Worm (Caenorhabditis elegans): ENCODE data around the gene Y57G11B.8.

Y57G11B.8 gene

DNA sequence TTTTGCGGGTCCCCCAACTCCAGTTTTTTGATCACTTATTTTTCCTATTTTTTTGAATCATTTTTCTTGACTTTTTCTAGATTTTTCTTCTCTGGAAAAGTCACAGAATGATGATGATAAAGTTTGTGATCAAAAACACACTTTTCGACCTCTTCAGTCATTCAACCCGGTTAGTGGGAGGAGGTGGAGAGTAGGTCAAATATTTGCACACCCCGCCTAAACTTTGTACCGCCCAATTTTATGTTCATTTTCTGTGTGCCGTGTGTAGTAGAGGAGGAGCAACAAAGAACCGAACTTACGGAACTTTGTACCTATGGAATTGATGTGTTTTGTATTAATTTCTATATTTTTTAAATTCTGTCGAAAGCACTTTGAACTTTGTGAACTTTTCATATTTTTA is 39.0 kb upstream of the Y57G11B.8 start (continued):
- TF ChIP-seq lin-39 (tag; optimal IDR thresholded peaks at IDR 0.05) (no peak), ctbp-1 (GFP tag; IDR thresholded peaks at IDR 0.05) (no peak), dmd-9 (GFP tag; IDR thresholded peaks at IDR 0.05) (no peak), mxl-3 (GFP tag; optimal IDR thresholded peaks at IDR 0.05) (no peak), snpc-4 (tag; optimal IDR thresholded peaks at IDR 0.05) (no peak), php-3 (GFP tag; IDR thresholded peaks at IDR 0.05) (no peak), nhr-11 (tag; optimal IDR thresholded peaks at IDR 0.05) (no peak), vab-7 (GFP tag; IDR thresholded peaks at IDR 0.05) (no peak), lin-1 (GFP tag; IDR thresholded peaks at IDR 0.05) (no peak)

DNA sequence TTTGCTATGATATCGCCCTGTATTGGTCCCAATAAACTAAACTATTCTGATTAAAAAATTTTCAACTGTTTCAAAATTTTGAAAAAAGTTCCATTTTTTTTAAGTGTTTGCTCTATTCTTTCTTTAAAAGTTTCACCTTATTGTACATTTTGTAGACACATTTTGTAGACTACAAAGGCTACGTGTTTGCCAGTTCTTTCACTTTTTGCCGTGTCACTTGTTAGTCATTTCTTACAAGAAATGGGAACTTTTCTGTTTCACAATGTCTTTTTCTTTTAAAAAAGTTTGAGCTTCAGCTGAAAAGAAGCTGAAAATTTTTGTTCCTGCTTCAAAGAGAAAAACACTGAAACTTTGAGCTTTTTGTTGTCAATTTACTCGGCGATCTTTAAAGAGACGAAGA is 38.6 kb upstream of the Y57G11B.8 start:
- TF ChIP-seq daf-16 (GFP tag; optimal IDR thresholded peaks at IDR 0.05) (no peak), daf-16 (tag; optimal IDR thresholded peaks at IDR 0.05) (peak; percentile 2), ceh-32 (tag; optimal IDR thresholded peaks at IDR 0.05; ENCODE audit: poor library complexity) (no peak), nhr-28 (tag; optimal IDR thresholded peaks at IDR 0.05) (peak; percentile 72), aha-1 (tag) (peak; percentile 90), sdz-12 (GFP tag; optimal IDR thresholded peaks at IDR 0.05) (no peak)

DNA sequence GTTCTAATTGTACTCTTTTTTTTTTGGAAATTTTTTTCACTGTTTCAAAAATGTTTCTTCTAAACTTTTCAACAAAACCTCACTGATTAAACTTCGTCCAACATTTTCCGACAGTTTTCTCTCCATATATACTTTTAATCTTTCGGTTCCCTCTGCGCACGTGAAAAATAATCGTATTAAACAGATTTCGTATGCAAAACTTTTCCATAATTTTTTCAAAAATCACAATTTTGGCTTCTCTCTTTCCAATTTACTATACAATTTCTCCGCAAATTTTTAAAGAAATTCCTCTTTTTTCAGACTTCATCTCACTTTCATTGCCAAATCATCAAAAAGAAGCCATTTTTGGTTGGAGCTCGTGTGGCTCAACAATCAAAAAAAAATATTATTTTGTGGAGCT is 37.8 kb upstream of the Y57G11B.8 start, which contains the start of gene dmd-6:
dmd-6 (plus strand) TSS at position 301 of the 400 bp plus-strand sequence.
- no peak for TF ChIP-seq sdz-12 (GFP tag; optimal IDR thresholded peaks at IDR 0.05)
- no peak for TF ChIP-seq zip-11 (GFP tag; IDR thresholded peaks at IDR 0.05)
- TF ChIP-seq aly-2 (tag; optimal IDR thresholded peaks at IDR 0.05), result no peak
- TF ChIP-seq php-3 (GFP tag; IDR thresholded peaks at IDR 0.05), result no peak
- TF ChIP-seq pqm-1 (tag; optimal IDR thresholded peaks at IDR 0.05), result no peak
- TF ChIP-seq ceh-28 (tag; optimal IDR thresholded peaks at IDR 0.05), result no peak
- no peak for TF ChIP-seq ceh-32 (tag; optimal IDR thresholded peaks at IDR 0.05; ENCODE audit: poor library complexity)
- TF ChIP-seq duxl-1 (tag; optimal IDR thresholded peaks at IDR 0.05; ENCODE audit: poor library complexity), result no peak
- no peak for TF ChIP-seq mxl-2 (GFP tag; conservative IDR thresholded peaks at IDR 0.05)
- no peak for TF ChIP-seq T20F7.1 (GFP tag; optimal IDR thresholded peaks at IDR 0.05)
- no peak for TF ChIP-seq unc-39 (tag; optimal IDR thresholded peaks at IDR 0.05)
- no peak for TF ChIP-seq fkh-10 (GFP tag; optimal IDR thresholded peaks at IDR 0.05)

DNA sequence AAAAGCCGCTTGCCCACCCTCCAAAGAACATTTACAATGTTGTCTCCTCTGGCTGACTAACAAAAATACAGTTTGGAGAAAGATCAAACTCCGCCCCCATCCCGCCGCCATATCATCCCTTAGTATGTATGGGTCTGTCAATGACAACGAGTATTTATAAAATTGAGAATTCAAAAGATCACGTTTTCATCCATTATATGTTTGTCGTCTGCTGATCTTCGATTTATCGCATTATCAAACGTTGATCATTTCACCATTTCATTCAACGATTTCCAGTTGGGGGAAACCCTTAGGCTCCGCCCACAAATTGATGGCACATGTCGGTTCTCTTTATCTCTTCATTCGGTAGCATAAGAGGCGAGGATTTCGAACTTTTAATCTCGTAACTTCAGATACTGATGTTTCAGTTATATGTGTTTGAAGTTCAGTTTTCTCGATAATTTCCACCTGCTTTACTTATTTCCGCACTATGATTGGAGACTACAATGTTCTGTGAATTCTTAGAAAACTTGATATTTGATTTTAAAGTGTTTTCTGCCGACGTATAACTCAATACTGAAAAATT is 35.8 kb upstream of the Y57G11B.8 start:
- no peak for TF ChIP-seq lim-7 (GFP tag; IDR thresholded peaks at IDR 0.05)
- no peak for TF ChIP-seq lin-38 (GFP tag; IDR thresholded peaks at IDR 0.05)
- TF ChIP-seq ceh-82 (tag; optimal IDR thresholded peaks at IDR 0.05), result no peak
- no peak for TF ChIP-seq zfp-2 (tag; optimal IDR thresholded peaks at IDR 0.05)
- no peak for TF ChIP-seq lin-15B (tag; optimal IDR thresholded peaks at IDR 0.05)
- no peak for TF ChIP-seq nhr-237 (tag; optimal IDR thresholded peaks at IDR 0.05)
- TF ChIP-seq arid-1 (GFP tag; conservative IDR thresholded peaks at IDR 0.05), result no peak
- no peak for TF ChIP-seq php-3 (GFP tag; IDR thresholded peaks at IDR 0.05)
- TF ChIP-seq ztf-7 (tag; optimal IDR thresholded peaks at IDR 0.05), result no peak
- TF ChIP-seq zag-1 (tag; optimal IDR thresholded peaks at IDR 0.05), result no peak
- no peak for TF ChIP-seq ceh-32 (tag; optimal IDR thresholded peaks at IDR 0.05; ENCODE audit: poor library complexity)
- TF ChIP-seq madf-9 (GFP tag; conservative IDR thresholded peaks at IDR 0.05), result no peak
- no peak for TF ChIP-seq ZK337.2 (GFP tag; IDR thresholded peaks at IDR 0.05)
- TF ChIP-seq ceh-62 (tag; optimal IDR thresholded peaks at IDR 0.05), result no peak
- TF ChIP-seq saeg-2 (GFP tag; IDR thresholded peaks at IDR 0.05), result no peak
- TF ChIP-seq mes-2 (tag; optimal IDR thresholded peaks at IDR 0.05; ENCODE audit: poor library complexity, severe bottlenecking), result no peak
- no peak for TF ChIP-seq lsy-2 (tag; optimal IDR thresholded peaks at IDR 0.05)
- TF ChIP-seq lin-13 (GFP tag; optimal IDR thresholded peaks at IDR 0.05), result no peak
- no peak for TF ChIP-seq attf-4 (tag; optimal IDR thresholded peaks at IDR 0.05)
- no peak for TF ChIP-seq F44E2.7 (GFP tag; IDR thresholded peaks at IDR 0.05)
- no peak for TF ChIP-seq vab-7 (GFP tag; IDR thresholded peaks at IDR 0.05)
- TF ChIP-seq dve-1 (tag; optimal IDR thresholded peaks at IDR 0.05; ENCODE audit: insufficient read depth), result peak; percentile 67
- TF ChIP-seq lin-39 (tag; optimal IDR thresholded peaks at IDR 0.05), result no peak
- TF ChIP-seq ceh-44 (GFP tag; IDR thresholded peaks at IDR 0.05), result no peak
- TF ChIP-seq F37D6.2 (tag; optimal IDR thresholded peaks at IDR 0.05), result no peak
- peak; percentile 66 for TF ChIP-seq hlh-11 (tag; optimal IDR thresholded peaks at IDR 0.05)
- no peak for TF ChIP-seq spr-1 (tag; optimal IDR thresholded peaks at IDR 0.05)
- TF ChIP-seq ceh-28 (tag; optimal IDR thresholded peaks at IDR 0.05), result no peak

All from whole organism, L4 larva.